Fruit fly (Drosophila melanogaster) whole organism, pupa: ENCODE measurements around the gene CG31391.

Source experiments
- CG10348 ChIP-seq: fragments of 200-800 bp; sonication (Bioruptor generic); IDR thresholded peaks from 2 replicates; pipeline ENCODE4 v1.3.6; 2022; ENCODE audit warnings: missing biosample characterization, missing genetic modification characterization
- CG12605 ChIP-seq: fragments of 200-800 bp; sonication (Bioruptor generic); IDR thresholded peaks from 2 replicates; pipeline ENCODE4 v1.3.6; 2022; ENCODE audit warnings: missing biosample characterization, missing genetic modification characterization
- CG13204 ChIP-seq: fragments of 200-800 bp; sonication (Bioruptor generic); optimal IDR thresholded peaks from 2 replicates; lab custom pipeline; 2018; ENCODE audit warnings: missing biosample characterization, mild to moderate bottlenecking, missing genetic modification characterization, moderate library complexity
- CG14655 ChIP-seq: fragments of 200-800 bp; sonication (Bioruptor generic); optimal IDR thresholded peaks from 3 replicates; lab custom pipeline; 2017; ENCODE audit warnings: mild to moderate bottlenecking, missing biosample characterization, missing genetic modification reagents, missing genetic modification characterization
- CG15710 ChIP-seq: fragments of 200-800 bp; sonication (Bioruptor generic); optimal IDR thresholded peaks from 2 replicates; lab custom pipeline; 2018; ENCODE audit warnings: missing biosample characterization, mild to moderate bottlenecking, missing genetic modification characterization, moderate library complexity
- CG17806 ChIP-seq: fragments of 200-800 bp; sonication (Bioruptor generic); optimal IDR thresholded peaks from 2 replicates; lab custom pipeline; 2018; ENCODE audit warnings: missing biosample characterization, mild to moderate bottlenecking, missing genetic modification characterization, moderate library complexity
- CG32121 ChIP-seq: fragments of 200-800 bp; sonication (Bioruptor generic); IDR thresholded peaks from 2 replicates; pipeline ENCODE4 v1.3.6; 2022; ENCODE audit warnings: missing biosample characterization, missing genetic modification characterization
- CG34367 ChIP-seq: fragments of 200-800 bp; sonication (Bioruptor generic); optimal IDR thresholded peaks from 2 replicates; lab custom pipeline; 2018; ENCODE audit warnings: missing biosample characterization, mild to moderate bottlenecking, missing genetic modification characterization
- CG4496 ChIP-seq: fragments of 200-800 bp; sonication (Bioruptor generic); IDR thresholded peaks from 3 replicates; pipeline ENCODE4 v1.3.6; 2022; ENCODE audit warnings: missing biosample characterization, missing genetic modification characterization
- CG8159 ChIP-seq: fragments of 200-800 bp; sonication (Bioruptor generic); optimal IDR thresholded peaks from 3 replicates; lab custom pipeline; 2018; ENCODE audit warnings: missing biosample characterization, mild to moderate bottlenecking, missing genetic modification characterization, moderate library complexity
- CG8301 ChIP-seq: fragments of 200-800 bp; sonication (Bioruptor generic); optimal IDR thresholded peaks from 2 replicates; lab custom pipeline; 2018; ENCODE audit warnings: missing biosample characterization, mild to moderate bottlenecking, missing genetic modification characterization
- CG9948 ChIP-seq: fragments of 200-800 bp; sonication (Bioruptor generic); optimal IDR thresholded peaks from 2 replicates; lab custom pipeline; 2018; ENCODE audit warnings: missing biosample characterization, mild to moderate bottlenecking, missing genetic modification characterization, moderate library complexity
- D1 ChIP-seq: fragments of 200-800 bp; sonication (Bioruptor generic); optimal IDR thresholded peaks from 2 replicates; lab custom pipeline; 2018; ENCODE audit warnings: missing biosample characterization, mild to moderate bottlenecking, missing genetic modification characterization, moderate library complexity
- EcR ChIP-seq: fragments of 200-800 bp; sonication (Bioruptor generic); optimal IDR thresholded peaks from 3 replicates; lab custom pipeline; 2019; ENCODE audit warnings: missing biosample characterization, missing genetic modification characterization, mild to moderate bottlenecking, moderate library complexity, missing genetic modification reagents
- Ets98B ChIP-seq: fragments of 200-800 bp; sonication (Bioruptor generic); IDR thresholded peaks from 2 replicates; pipeline ENCODE4 v1.3.6; 2022; ENCODE audit warnings: missing biosample characterization, missing genetic modification characterization
- Pif1A ChIP-seq: fragments of 200-800 bp; sonication (Bioruptor generic); optimal IDR thresholded peaks from 3 replicates; lab custom pipeline; 2016; ENCODE audit warnings: missing biosample characterization, missing genetic modification characterization
- Pif1B ChIP-seq: fragments of 200-800 bp; sonication (Bioruptor generic); optimal IDR thresholded peaks from 3 replicates; lab custom pipeline; 2016; ENCODE audit warnings: missing biosample characterization, missing genetic modification characterization
- Snoo ChIP-seq: fragments of 200-800 bp; sonication (Bioruptor generic); optimal IDR thresholded peaks from 3 replicates; lab custom pipeline; 2017; ENCODE audit warnings: missing biosample characterization, mild to moderate bottlenecking, missing genetic modification characterization, inconsistent platforms
- fd96Ca ChIP-seq: fragments of 200-800 bp; sonication (Bioruptor generic); IDR thresholded peaks from 3 replicates; pipeline ENCODE4 v1.3.6; 2022; ENCODE audit warnings: missing biosample characterization, missing genetic modification characterization
- gl ChIP-seq: fragments of 200-800 bp; sonication (Bioruptor generic); optimal IDR thresholded peaks from 2 replicates; lab custom pipeline; 2018; ENCODE audit warnings: missing biosample characterization, mild to moderate bottlenecking, missing genetic modification characterization
- rn ChIP-seq: fragments of 200-800 bp; sonication (Bioruptor generic); IDR thresholded peaks from 2 replicates; pipeline ENCODE4 v1.3.6; 2022; ENCODE audit warnings: missing biosample characterization, missing genetic modification characterization

The CG31391 gene

dm6 chr3R:10680825-10681681 is 23.8 kb downstream of the CG31391 start, which contains the start of gene Phyhd1:
Gene Phyhd1 (minus strand): TSS chr3R:10680925.
- peak; percentile 86 for TF ChIP-seq CG8301 (tag; lab: Kevin White, UChicago)
- TF ChIP-seq D1 (tag; lab: Kevin White, UChicago), result peak; percentile 45
- peak; percentile 70 for TF ChIP-seq CG10348 (GFP tag; lab: Robert Waterston, UW)
- peak; percentile 81 for TF ChIP-seq Pif1B (GFP tag; lab: Kevin White, UChicago)
- TF ChIP-seq CG34367 (tag; lab: Kevin White, UChicago), result peak; percentile 71
- TF ChIP-seq CG17806 (tag; lab: Kevin White, UChicago), result peak; percentile 76
- peak; percentile 93 for TF ChIP-seq CG4496
- peak; percentile 12 for TF ChIP-seq EcR (GFP tag; lab: Kevin White, UChicago)
- TF ChIP-seq CG14655 (GFP tag; lab: Kevin White, UChicago), result peak; percentile 75
- TF ChIP-seq Ets98B (GFP tag; lab: Robert Waterston, UW), result peak; percentile 84
- peak; percentile 81 for TF ChIP-seq CG8159 (tag; lab: Kevin White, UChicago)
- peak; percentile 28 for TF ChIP-seq CG13204 (GFP tag; lab: Kevin White, UChicago)
- peak; percentile 87 for TF ChIP-seq Pif1A (GFP tag; lab: Kevin White, UChicago)
- TF ChIP-seq CG15710, result peak; percentile 81
- peak; percentile 84 for TF ChIP-seq CG32121 (GFP tag; lab: Robert Waterston, UW)
- peak; percentile 21 for TF ChIP-seq Snoo (tag; lab: Kevin White, UChicago)
- peak; percentile 79 for TF ChIP-seq CG9948
- TF ChIP-seq rn (GFP tag; lab: Robert Waterston, UW), result peak; percentile 67
- peak; percentile 91 for TF ChIP-seq fd96Ca (GFP tag; lab: Robert Waterston, UW)
- TF ChIP-seq gl (tag; lab: Kevin White, UChicago), result peak; percentile 53
- peak; percentile 78 for TF ChIP-seq CG12605

- no peak for TF ChIP-seq EcR (GFP tag; lab: Kevin White, UChicago)
- no peak for TF ChIP-seq CG14655 (GFP tag; lab: Kevin White, UChicago)
- no peak for TF ChIP-seq gl (tag; lab: Kevin White, UChicago)
- no peak for TF ChIP-seq Pif1B (GFP tag; lab: Kevin White, UChicago)
- no peak for TF ChIP-seq CG17806 (tag; lab: Kevin White, UChicago)
- no peak for TF ChIP-seq Pif1A (GFP tag; lab: Kevin White, UChicago)
Observed at dm6 chr3R:10679911-10680310, 25.0 kb downstream of the CG31391 start.

dm6 chr3R:10678935-10679565 is 25.8 kb downstream of the CG31391 start:
- TF ChIP-seq Snoo (tag; lab: Kevin White, UChicago) (no peak), CG9948 (no peak), gl (tag; lab: Kevin White, UChicago) (no peak), Ets98B (GFP tag; lab: Robert Waterston, UW) (peak; percentile 24; the same call in 1 of the 2 replicates), CG34367 (tag; lab: Kevin White, UChicago) (no peak), CG13204 (GFP tag; lab: Kevin White, UChicago) (no peak), fd96Ca (GFP tag; lab: Robert Waterston, UW) (peak; percentile 63), CG32121 (GFP tag; lab: Robert Waterston, UW) (peak; percentile 46; the same call in 1 of the 2 replicates), CG15710 (no peak), EcR (GFP tag; lab: Kevin White, UChicago) (no peak), Pif1B (GFP tag; lab: Kevin White, UChicago) (no peak), CG4496 (no peak), rn (GFP tag; lab: Robert Waterston, UW) (no peak), CG8159 (tag; lab: Kevin White, UChicago) (no peak), CG12605 (no peak), D1 (tag; lab: Kevin White, UChicago) (no peak), CG10348 (GFP tag; lab: Robert Waterston, UW) (no peak), Pif1A (GFP tag; lab: Kevin White, UChicago) (no peak), CG17806 (tag; lab: Kevin White, UChicago) (no peak), CG14655 (GFP tag; lab: Kevin White, UChicago) (no peak), CG8301 (tag; lab: Kevin White, UChicago) (no peak)

dm6 chr3R:10677245-10677902 is 27.5 kb downstream of the CG31391 start, which contains the start of gene CG6465:
Gene CG6465 (minus strand): TSS chr3R:10677251.
- peak; percentile 22; the same call in 1 of the 2 replicates for TF ChIP-seq Ets98B (GFP tag; lab: Robert Waterston, UW)
- TF ChIP-seq CG34367 (tag; lab: Kevin White, UChicago), result no peak
- TF ChIP-seq EcR (GFP tag; lab: Kevin White, UChicago), result peak; percentile 96

- TF ChIP-seq CG12605 (no peak), Ets98B (GFP tag; lab: Robert Waterston, UW) (no peak), CG13204 (GFP tag; lab: Kevin White, UChicago) (no peak), CG4496 (no peak), CG8301 (tag; lab: Kevin White, UChicago) (no peak), rn (GFP tag; lab: Robert Waterston, UW) (no peak), Snoo (tag; lab: Kevin White, UChicago) (no peak), CG8159 (tag; lab: Kevin White, UChicago) (no peak), EcR (GFP tag; lab: Kevin White, UChicago) (no peak), Pif1B (GFP tag; lab: Kevin White, UChicago) (no peak), gl (tag; lab: Kevin White, UChicago) (no peak), CG14655 (GFP tag; lab: Kevin White, UChicago) (no peak), Pif1A (GFP tag; lab: Kevin White, UChicago) (no peak), CG17806 (tag; lab: Kevin White, UChicago) (no peak), D1 (tag; lab: Kevin White, UChicago) (no peak), CG10348 (GFP tag; lab: Robert Waterston, UW) (no peak), CG9948 (no peak), CG32121 (GFP tag; lab: Robert Waterston, UW) (no peak)
Observed at dm6 chr3R:10675101-10675500, 29.8 kb downstream of the CG31391 start.
